Worm (Caenorhabditis elegans) whole organism, L4/young adult: Measurements from ENCODE around the gene C53D6.4.

Experiments used
- W03F9.2 ChIP-seq: fragments of 150-350 bp; optimal IDR thresholded peaks from 2 replicates; lab custom pipeline; 2014; ENCODE audit warnings: missing biosample characterization, missing genetic modification characterization
- dao-5 ChIP-seq: sonication (generic microtip); optimal IDR thresholded peaks from 2 replicates; lab custom pipeline; 2016; ENCODE audit warnings: missing genotype, missing genetic modification characterization, moderate library complexity, missing compliant biosample characterization
- him-1 ChIP-seq: sonication (generic microtip); optimal IDR thresholded peaks from 2 replicates; lab custom pipeline; 2016; ENCODE audit warnings: missing genotype, missing genetic modification reagents, missing genetic modification characterization, missing compliant biosample characterization

DNA sequence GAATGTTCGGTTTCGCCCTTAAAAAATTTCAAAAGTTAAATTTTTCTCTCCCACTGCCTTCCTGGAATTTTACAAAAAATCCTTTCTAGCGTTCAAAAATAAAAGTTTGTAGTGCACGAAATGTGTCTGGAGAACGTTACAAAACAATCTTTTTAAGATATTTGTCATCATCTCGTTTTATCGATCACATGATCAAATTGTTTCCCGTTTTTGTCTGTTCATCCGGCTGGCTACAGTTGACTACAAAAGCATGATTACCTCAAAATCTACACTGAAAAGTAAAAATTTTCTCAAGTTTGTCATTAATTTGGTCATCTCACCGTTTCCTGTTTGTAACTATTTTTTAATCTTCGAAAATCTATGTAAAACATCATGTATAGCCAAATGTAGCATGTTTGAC is 30.3 kb upstream of the C53D6.4 start:
- TF ChIP-seq dao-5 (tag; lab: Kevin White, UChicago) (no peak), W03F9.2 (tag; lab: Kevin White, UChicago) (no peak), him-1 (no peak)
